Worm (Caenorhabditis elegans) whole organism, L4/young adult: ENCODE data around the gene zyg-12.

Source experiments
- W03F9.2 ChIP-seq: fragments of 150-350 bp; optimal IDR thresholded peaks from 2 replicates; lab custom pipeline; 2014; ENCODE audit warnings: missing biosample characterization, missing genetic modification characterization
- him-1 ChIP-seq: sonication (generic microtip); optimal IDR thresholded peaks from 2 replicates; lab custom pipeline; 2016; ENCODE audit warnings: missing genotype, missing genetic modification reagents, missing genetic modification characterization, missing compliant biosample characterization

DNA sequence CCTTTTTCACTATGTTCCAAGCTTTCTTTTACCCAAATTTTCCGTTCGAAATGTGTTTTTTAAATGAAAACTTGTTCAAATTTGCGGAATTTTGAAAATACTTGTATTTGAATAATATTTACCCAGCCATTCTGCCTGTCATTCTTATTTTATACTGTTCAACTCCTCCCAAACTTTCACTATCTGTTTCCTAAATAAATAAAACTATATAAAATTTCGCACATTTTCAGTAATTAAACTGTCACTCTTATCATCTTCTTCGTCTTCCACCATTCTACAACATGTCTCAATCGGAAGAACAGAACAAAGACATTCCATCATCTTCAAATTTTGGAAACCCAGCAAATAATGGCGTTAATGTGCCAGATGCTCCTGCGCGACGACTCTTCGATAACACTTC is 44.9 kb upstream of the zyg-12 start, which contains the start of gene btbd-10:
- TF ChIP-seq W03F9.2 (no peak), him-1 (tag; lab: Kevin White, UChicago) (no peak)
